Worm (Caenorhabditis elegans) whole organism, late embryonic: ENCODE measurements around the gene pals-33.
A peak's percentile ranks its signal among the peaks of the same experiment; 100 is the strongest.

Experiments
- C08G9.2 ChIP-seq: sonication (generic microtip); optimal IDR thresholded peaks from 2 replicates; lab custom pipeline; 2016; ENCODE audit warnings: mild to moderate bottlenecking, missing genetic modification characterization, moderate library complexity, missing compliant biosample characterization
- C38D4.7 ChIP-seq: fragments of 200-800 bp; sonication (Bioruptor generic); optimal IDR thresholded peaks from 2 replicates; lab custom pipeline; 2018; ENCODE audit warnings: mild to moderate bottlenecking, missing genetic modification characterization, moderate library complexity, missing compliant biosample characterization
- F13H6.1 ChIP-seq: sonication (generic microtip); optimal IDR thresholded peaks from 2 replicates; lab custom pipeline; 2016; ENCODE audit warnings: missing genetic modification characterization, missing compliant biosample characterization
- K09A11.1 ChIP-seq: sonication (generic microtip); optimal IDR thresholded peaks from 2 replicates; lab custom pipeline; 2017; ENCODE audit warnings: antibody characterized with exemption, mild to moderate bottlenecking, missing genetic modification characterization, missing compliant biosample characterization; ENCODE audit not compliant: insufficient read depth
- ama-1 ChIP-seq: fragments of 150-350 bp; optimal IDR thresholded peaks from 2 replicates; lab custom pipeline; 2014
- ceh-18 ChIP-seq: sonication (generic microtip); optimal IDR thresholded peaks from 2 replicates; lab custom pipeline; 2016; ENCODE audit warnings: missing genetic modification characterization, missing compliant biosample characterization
- ceh-19 ChIP-seq: fragments of 200-800 bp; sonication (Bioruptor generic); optimal IDR thresholded peaks from 2 replicates; lab custom pipeline; 2018; ENCODE audit warnings: mild to moderate bottlenecking, missing genetic modification characterization, missing compliant biosample characterization
- ceh-24 ChIP-seq: sonication (generic microtip); optimal IDR thresholded peaks from 2 replicates; lab custom pipeline; 2016; ENCODE audit warnings: mild to moderate bottlenecking, missing genetic modification characterization, missing compliant biosample characterization
- ceh-31 ChIP-seq: sonication (generic microtip); optimal IDR thresholded peaks from 2 replicates; lab custom pipeline; 2016; ENCODE audit warnings: missing genetic modification characterization, missing compliant biosample characterization
- ceh-34 ChIP-seq: sonication (generic microtip); optimal IDR thresholded peaks from 2 replicates; lab custom pipeline; 2016; ENCODE audit warnings: mild to moderate bottlenecking, missing genetic modification characterization, missing compliant biosample characterization
- ceh-6 ChIP-seq: fragments of 200-800 bp; sonication (Bioruptor generic); optimal IDR thresholded peaks from 2 replicates; lab custom pipeline; 2018; ENCODE audit warnings: mild to moderate bottlenecking, missing genetic modification characterization, missing compliant biosample characterization
- dve-1 ChIP-seq: sonication (generic microtip); optimal IDR thresholded peaks from 2 replicates; lab custom pipeline; 2017; ENCODE audit warnings: antibody characterized with exemption, mild to moderate bottlenecking, missing genetic modification characterization, missing compliant biosample characterization
- elt-4 ChIP-seq: sonication (generic microtip); optimal IDR thresholded peaks from 2 replicates; lab custom pipeline; 2016; ENCODE audit warnings: missing genetic modification characterization, missing compliant biosample characterization
- eyg-1 ChIP-seq: sonication (generic microtip); optimal IDR thresholded peaks from 2 replicates; lab custom pipeline; 2016; ENCODE audit warnings: missing genotype, missing genetic modification characterization, missing compliant biosample characterization
- fkh-10 ChIP-seq: fragments of 150-350 bp; optimal IDR thresholded peaks from 2 replicates; lab custom pipeline; 2014; ENCODE audit warnings: missing biosample characterization, missing genetic modification reagents, missing genetic modification characterization
- fkh-6 ChIP-seq: sonication (generic microtip); optimal IDR thresholded peaks from 2 replicates; lab custom pipeline; 2016; ENCODE audit warnings: missing genetic modification characterization, missing compliant biosample characterization
- gmeb-2 ChIP-seq: sonication (generic microtip); optimal IDR thresholded peaks from 2 replicates; lab custom pipeline; 2016; ENCODE audit warnings: missing genetic modification characterization, inconsistent platforms, missing compliant biosample characterization
- hlh-30 ChIP-seq: sonication (generic microtip); optimal IDR thresholded peaks from 2 replicates; lab custom pipeline; 2017; ENCODE audit warnings: antibody characterized with exemption, missing genetic modification characterization, missing compliant biosample characterization; ENCODE audit not compliant: insufficient read depth
- hlh-6 ChIP-seq: sonication (generic microtip); optimal IDR thresholded peaks from 2 replicates; lab custom pipeline; 2016; ENCODE audit warnings: missing genotype, missing genetic modification characterization, missing compliant biosample characterization
- hlh-8 ChIP-seq: sonication (generic microtip); optimal IDR thresholded peaks from 2 replicates; lab custom pipeline; 2016; ENCODE audit warnings: missing genotype, missing genetic modification characterization, missing compliant biosample characterization
- lim-6 ChIP-seq: sonication (generic microtip); optimal IDR thresholded peaks from 2 replicates; lab custom pipeline; 2016; ENCODE audit warnings: missing genetic modification characterization, missing compliant biosample characterization
- nfya-1 ChIP-seq: sonication (generic microtip); optimal IDR thresholded peaks from 2 replicates; lab custom pipeline; 2017; ENCODE audit warnings: missing genetic modification characterization, mild to moderate bottlenecking, missing compliant biosample characterization, antibody characterized with exemption, moderate library complexity
- nhr-11 ChIP-seq: fragments of 150-350 bp; optimal IDR thresholded peaks from 2 replicates; lab custom pipeline; 2014; ENCODE audit warnings: missing biosample characterization, missing genetic modification characterization
- npax-4 ChIP-seq: sonication (generic microtip); optimal IDR thresholded peaks from 2 replicates; lab custom pipeline; 2016; ENCODE audit warnings: missing genetic modification characterization, missing compliant biosample characterization
- pag-3 ChIP-seq: sonication (generic microtip); optimal IDR thresholded peaks from 2 replicates; lab custom pipeline; 2016; ENCODE audit warnings: missing compliant biosample characterization, missing genetic modification characterization, borderline replicate concordance
- pax-1 ChIP-seq: fragments of 150-350 bp; optimal IDR thresholded peaks from 2 replicates; lab custom pipeline; 2014; ENCODE audit warnings: missing biosample characterization, missing genetic modification characterization
- pha-2 ChIP-seq: sonication (generic microtip); optimal IDR thresholded peaks from 2 replicates; lab custom pipeline; 2017; ENCODE audit warnings: mild to moderate bottlenecking, missing genetic modification characterization, missing compliant biosample characterization
- pqm-1 ChIP-seq: sonication (generic microtip); optimal IDR thresholded peaks from 2 replicates; lab custom pipeline; 2016; ENCODE audit warnings: missing genetic modification characterization, missing compliant biosample characterization
- pros-1 ChIP-seq: fragments of 150-350 bp; optimal IDR thresholded peaks from 2 replicates; lab custom pipeline; 2014; ENCODE audit warnings: missing biosample characterization, missing genetic modification reagents, missing genetic modification characterization
- ref-2 ChIP-seq: sonication (generic microtip); optimal IDR thresholded peaks from 2 replicates; lab custom pipeline; 2016; ENCODE audit warnings: missing genetic modification characterization, missing compliant biosample characterization
- rnt-1 ChIP-seq: sonication (generic microtip); optimal IDR thresholded peaks from 2 replicates; lab custom pipeline; 2016; ENCODE audit warnings: missing genetic modification characterization, missing compliant biosample characterization
- sdc-2 ChIP-seq: sonication (generic microtip); optimal IDR thresholded peaks from 2 replicates; lab custom pipeline; 2016; ENCODE audit warnings: missing genotype, missing genetic modification characterization, missing compliant biosample characterization
- sox-2 ChIP-seq: fragments of 200-800 bp; sonication (Bioruptor generic); IDR thresholded peaks from 2 replicates; pipeline ENCODE4 v1.3.6; 2022; ENCODE audit warnings: missing genetic modification reagents, missing genetic modification characterization, missing compliant biosample characterization
- sox-4 ChIP-seq: sonication (generic microtip); optimal IDR thresholded peaks from 2 replicates; lab custom pipeline; 2017; ENCODE audit warnings: mild to moderate bottlenecking, missing genetic modification characterization, inconsistent platforms, missing compliant biosample characterization
- tbx-7 ChIP-seq: sonication (generic microtip); optimal IDR thresholded peaks from 2 replicates; lab custom pipeline; 2016; ENCODE audit warnings: missing genotype, missing genetic modification characterization, missing compliant biosample characterization
- unc-42 ChIP-seq: sonication (generic microtip); optimal IDR thresholded peaks from 2 replicates; lab custom pipeline; 2016; ENCODE audit warnings: missing genotype, missing genetic modification characterization, missing compliant biosample characterization
- unc-55 ChIP-seq: sonication (generic microtip); optimal IDR thresholded peaks from 2 replicates; lab custom pipeline; 2017; ENCODE audit warnings: missing biosample characterization, missing genetic modification reagents, missing genetic modification characterization

pals-33 gene

DNA sequence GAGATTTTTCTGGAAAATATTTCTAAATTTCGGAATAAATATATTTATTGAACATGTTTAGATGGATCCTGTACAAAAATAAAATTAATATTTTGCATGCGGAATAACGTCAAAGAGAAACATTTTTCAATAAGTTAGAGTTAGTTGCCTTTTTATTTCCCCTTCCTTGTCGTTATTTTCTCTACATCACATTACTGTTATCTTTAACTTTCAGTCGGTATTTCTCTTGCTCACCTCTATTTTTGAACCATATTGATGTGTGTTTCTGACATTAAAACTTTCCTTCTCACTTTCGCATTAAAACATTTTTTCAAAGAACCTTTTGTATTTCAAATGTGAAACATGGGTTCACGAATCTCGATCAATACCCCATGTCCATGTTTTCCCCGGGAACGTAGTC, 2.7 kb upstream of the pals-33 start, which contains the start of gene Y39H10B.3:
Gene Y39H10B.3 (plus strand): TSS at position 301 of the 400 bp plus-strand sequence.
- TF ChIP-seq ceh-19 (no peak), ceh-34 (tag; lab: Kevin White, UChicago) (no peak), pax-1 (tag; lab: Kevin White, UChicago) (no peak), ceh-18 (no peak), F13H6.1 (tag; lab: Kevin White, UChicago) (no peak), dve-1 (tag; lab: Kevin White, UChicago) (no peak), sdc-2 (tag; lab: Kevin White, UChicago) (no peak), tbx-7 (no peak), lim-6 (no peak), gmeb-2 (no peak), pag-3 (tag; lab: Kevin White, UChicago) (no peak), ceh-24 (tag; lab: Kevin White, UChicago) (no peak), elt-4 (tag; lab: Kevin White, UChicago) (no peak), sox-4 (tag; lab: Kevin White, UChicago) (no peak), ceh-31 (tag; lab: Kevin White, UChicago) (no peak), ceh-6 (GFP tag; lab: Kevin White, UChicago) (no peak), eyg-1 (tag; lab: Kevin White, UChicago) (no peak), sox-2 (no peak), ref-2 (tag; lab: Kevin White, UChicago) (no peak)

DNA sequence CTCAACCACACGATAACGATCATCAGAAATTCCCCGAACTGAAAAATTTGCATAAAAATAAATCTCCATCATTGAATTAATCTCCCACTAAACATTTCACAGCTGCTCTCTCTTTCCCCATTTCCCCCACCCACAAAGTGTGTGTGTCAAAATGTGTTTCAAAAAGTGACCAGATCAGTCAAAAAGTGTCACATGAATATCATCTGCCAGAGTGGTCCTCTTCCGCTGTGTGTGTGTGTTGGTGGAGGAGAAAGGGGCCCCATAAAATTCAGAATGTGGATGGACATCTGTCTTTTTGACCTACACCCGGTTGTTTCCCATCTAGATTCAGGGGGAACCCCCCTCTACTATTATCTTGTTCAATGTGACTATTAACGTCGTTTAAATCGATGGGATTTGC, 4.0 kb downstream of the pals-33 start:
- TF ChIP-seq fkh-6 (tag; lab: Kevin White, UChicago) (no peak), C38D4.7 (GFP tag; lab: Kevin White, UChicago) (no peak), C08G9.2 (tag; lab: Kevin White, UChicago) (no peak), ceh-18 (peak; percentile 41), hlh-30 (peak; percentile 28), eyg-1 (tag; lab: Kevin White, UChicago) (no peak), tbx-7 (no peak), unc-55 (peak; percentile 89), dve-1 (tag; lab: Kevin White, UChicago) (no peak), fkh-10 (GFP tag; lab: Kevin White, UChicago) (no peak), pros-1 (tag; lab: Kevin White, UChicago) (no peak), sdc-2 (tag; lab: Kevin White, UChicago) (no peak), rnt-1 (tag; lab: Kevin White, UChicago) (peak; percentile 6), nfya-1 (tag; lab: Kevin White, UChicago) (peak; percentile 5), hlh-8 (tag; lab: Kevin White, UChicago) (peak; percentile 57), lim-6 (no peak), unc-42 (no peak), pag-3 (tag; lab: Kevin White, UChicago) (no peak)

DNA sequence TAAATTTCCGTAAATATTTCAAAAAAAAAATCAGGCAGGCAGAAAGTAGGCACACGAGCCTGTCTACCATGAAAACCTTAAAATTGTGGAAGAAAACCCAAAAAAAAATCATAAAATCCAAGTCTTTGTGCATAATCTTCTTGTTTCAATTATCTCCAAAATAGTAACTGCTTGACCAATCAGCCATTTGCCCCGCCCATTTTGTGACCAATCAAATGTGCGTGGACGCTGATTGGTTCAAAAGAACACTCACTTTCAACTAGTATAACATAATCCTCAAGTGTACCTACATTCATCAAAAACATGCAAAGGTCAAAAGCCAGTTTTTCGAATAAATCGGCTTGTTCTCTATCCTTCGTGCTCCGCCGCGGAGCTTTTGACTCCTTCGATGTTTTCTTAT, 5.3 kb downstream of the pals-33 start:
- TF ChIP-seq ama-1 (no peak), nfya-1 (tag; lab: Kevin White, UChicago) (peak; percentile 52), nhr-11 (tag; lab: Kevin White, UChicago) (no peak), pha-2 (no peak)
- TF ChIP-seq, all 69 proteins: peak for 1

DNA sequence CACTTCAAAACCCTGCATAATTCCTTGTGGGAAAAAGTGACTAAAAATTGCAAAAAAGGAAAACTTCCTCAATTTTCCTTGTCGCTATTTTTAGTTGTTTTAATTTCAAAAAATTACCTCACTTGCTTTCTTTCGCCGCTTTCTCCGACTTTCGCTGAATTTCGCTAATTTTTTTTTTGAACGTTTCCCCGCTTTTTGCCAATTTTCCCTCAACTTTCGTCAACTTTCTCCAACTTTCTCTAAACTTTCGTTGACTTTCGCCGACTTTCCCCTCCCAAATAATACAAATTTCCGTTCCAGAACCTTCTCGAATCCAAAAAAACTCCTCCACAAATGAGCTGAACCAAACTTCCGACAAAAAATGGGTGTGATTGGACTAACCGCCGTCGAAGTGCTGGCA, 9.4 kb downstream of the pals-33 start, which contains the start of gene W08A12.3:
Gene W08A12.3 (plus strand): TSS at position 301 of the 400 bp plus-strand sequence.
- TF ChIP-seq K09A11.1 (tag; lab: Kevin White, UChicago) (no peak), ref-2 (tag; lab: Kevin White, UChicago) (no peak), hlh-8 (tag; lab: Kevin White, UChicago) (no peak), npax-4 (tag; lab: Kevin White, UChicago) (no peak), fkh-10 (GFP tag; lab: Kevin White, UChicago) (no peak), pag-3 (tag; lab: Kevin White, UChicago) (no peak), pqm-1 (tag; lab: Kevin White, UChicago) (no peak), C38D4.7 (GFP tag; lab: Kevin White, UChicago) (no peak), sdc-2 (tag; lab: Kevin White, UChicago) (no peak), hlh-6 (tag; lab: Kevin White, UChicago) (no peak)
- TF ChIP-seq, all 69 proteins: peak for 0
